Fruit fly (Drosophila melanogaster): ENCODE data around the gene subdued.

Gene subdued

dm6 chr3R:19641498-19642065 is 940 bp downstream of the subdued start (continued):
- TF ChIP-seq HHEX (GFP tag; optimal IDR thresholded peaks at IDR 0.05) (peak; percentile 85), CG12071 (GFP tag; optimal IDR thresholded peaks at IDR 0.05) (peak; percentile 74), croc (GFP tag; conservative IDR thresholded peaks at IDR 0.05) (peak; percentile 32; the same call in 1 of the 3 replicates), CG1602 (GFP tag; optimal IDR thresholded peaks at IDR 0.05) (peak; percentile 55), wor (GFP tag; IDR thresholded peaks at IDR 0.05) (peak; percentile 55), ftz-f1 (GFP tag; optimal IDR thresholded peaks at IDR 0.05) (no peak), h (optimal IDR thresholded peaks at IDR 0.05) (no peak), Ets65A (GFP tag) (peak; percentile 76), CG17912 (GFP tag; optimal IDR thresholded peaks at IDR 0.05) (no peak), CG42726 (GFP tag; IDR thresholded peaks at IDR 0.05; ENCODE audit: partially characterized antibody) (no peak), Atf-2 (GFP tag; optimal IDR thresholded peaks at IDR 0.05) (peak; percentile 18), cad (GFP tag; optimal IDR thresholded peaks at IDR 0.05) (no peak), CG11398 (GFP tag; optimal IDR thresholded peaks at IDR 0.05) (peak; percentile 40), NK7.1 (GFP tag; optimal IDR thresholded peaks at IDR 0.05) (peak; percentile 64), Hr51 (GFP tag; optimal IDR thresholded peaks at IDR 0.05) (peak; percentile 35 to 94), zf30C (GFP tag; optimal IDR thresholded peaks at IDR 0.05) (no peak), Hr3 (GFP tag; optimal IDR thresholded peaks at IDR 0.05) (peak; percentile 68), Fer3 (tag; optimal IDR thresholded peaks at IDR 0.05) (peak; percentile 95), tx (GFP tag; optimal IDR thresholded peaks at IDR 0.05) (no peak), danr (GFP tag; IDR thresholded peaks at IDR 0.05) (peak; percentile 74), Kr (GFP tag; optimal IDR thresholded peaks at IDR 0.05) (no peak), tna (GFP tag; IDR thresholded peaks at IDR 0.05; ENCODE audit: partially characterized antibody) (no peak), peb (GFP tag; IDR thresholded peaks at IDR 0.05) (peak; percentile 56; the same call in 1 of the 2 replicates), MESR4 (GFP tag; optimal IDR thresholded peaks at IDR 0.05) (no peak), caup (GFP tag; optimal IDR thresholded peaks at IDR 0.05; ENCODE audit: severe bottlenecking) (peak; percentile 86), lov (optimal IDR thresholded peaks at IDR 0.05) (no peak), lov (GFP tag; IDR thresholded peaks at IDR 0.05) (peak; percentile 94), CG17568 (GFP tag; optimal IDR thresholded peaks at IDR 0.05) (peak; percentile 83), Aef1 (GFP tag; IDR thresholded peaks at IDR 0.05) (peak; percentile 78), CG33213 (GFP tag; optimal IDR thresholded peaks at IDR 0.05) (peak; percentile 1), CG7357 (GFP tag; IDR thresholded peaks at IDR 0.05) (peak; percentile 64), CG4617 (GFP tag; optimal IDR thresholded peaks at IDR 0.05; ENCODE audit: borderline replicate concordance) (peak; percentile 6), bbx (GFP tag; IDR thresholded peaks at IDR 0.05; ENCODE audit: partially characterized antibody) (no peak), Eip74EF (GFP tag; optimal IDR thresholded peaks at IDR 0.05) (peak in 1 of 2 experiments; percentile 75), CG6254 (GFP tag; optimal IDR thresholded peaks at IDR 0.05) (peak; percentile 84), schlank (tag; optimal IDR thresholded peaks at IDR 0.05) (peak; percentile 71), dm (GFP tag; optimal IDR thresholded peaks at IDR 0.05) (no peak), Hr39 (optimal IDR thresholded peaks at IDR 0.05) (no peak), CG2116 (GFP tag; optimal IDR thresholded peaks at IDR 0.05) (peak; percentile 33), CG15073 (GFP tag; optimal IDR thresholded peaks at IDR 0.05) (peak; percentile 30), Bdp1 (GFP tag; optimal IDR thresholded peaks at IDR 0.05) (peak; percentile 27), gcm2 (GFP tag; optimal IDR thresholded peaks at IDR 0.05) (no peak), gsb (GFP tag; IDR thresholded peaks at IDR 0.05) (peak; percentile 82), fu2 (GFP tag; optimal IDR thresholded peaks at IDR 0.05) (no peak), CG15601 (tag; optimal IDR thresholded peaks at IDR 0.05) (peak; percentile 86), CG11093 (GFP tag; IDR thresholded peaks at IDR 0.05) (peak; percentile 46; the same call in 1 of the 3 replicates), ERR (GFP tag; optimal IDR thresholded peaks at IDR 0.05) (peak; percentile 31), CG6689 (GFP tag; IDR thresholded peaks at IDR 0.05) (peak; percentile 87), zfh1 (GFP tag; IDR thresholded peaks at IDR 0.05) (peak; percentile 90), H15 (GFP tag; IDR thresholded peaks at IDR 0.05) (peak; percentile 84), dpn (GFP tag; optimal IDR thresholded peaks at IDR 0.05) (peak; percentile 59 to 75)

All from whole organism, embryonic.